Worm (Caenorhabditis elegans) whole organism, L1 larva: ENCODE data around the gene Y4C6B.1.

Experiments
- C04F5.9 ChIP-seq: sonication (generic microtip); optimal IDR thresholded peaks from 2 replicates; lab custom pipeline; 2016; ENCODE audit warnings: missing genetic modification characterization, missing compliant biosample characterization
- C16A3.4 ChIP-seq: fragments of 150-350 bp; optimal IDR thresholded peaks from 2 replicates; lab custom pipeline; 2014; ENCODE audit warnings: missing biosample characterization, missing genetic modification characterization
- C34B4.2 ChIP-seq: sonication (generic microtip); optimal IDR thresholded peaks from 2 replicates; lab custom pipeline; 2017; ENCODE audit warnings: mild to moderate bottlenecking, missing genetic modification characterization, missing compliant biosample characterization
- Y116A8C.19 ChIP-seq: sonication (generic microtip); optimal IDR thresholded peaks from 2 replicates; lab custom pipeline; 2016; ENCODE audit warnings: missing compliant biosample characterization, missing genetic modification characterization, borderline replicate concordance
- aha-1 ChIP-seq: fragments of 150-350 bp; optimal IDR thresholded peaks from 2 replicates; lab custom pipeline; 2014; ENCODE audit warnings: missing biosample characterization, missing genetic modification characterization
- ama-1 ChIP-seq: fragments of 150-350 bp; optimal IDR thresholded peaks from 2 replicates; lab custom pipeline; 2014
- blmp-1 ChIP-seq: fragments of 150-350 bp; optimal IDR thresholded peaks from 2 replicates; lab custom pipeline; 2014; ENCODE audit warnings: missing biosample characterization, missing genetic modification characterization
- ceh-63 ChIP-seq: fragments of 200-800 bp; sonication (Bioruptor generic); optimal IDR thresholded peaks from 2 replicates; lab custom pipeline; 2018; ENCODE audit warnings: mild to moderate bottlenecking, missing genetic modification characterization, missing compliant biosample characterization
- ceh-82 ChIP-seq, 3 experiments: fragments of 150-350 bp in 1 of 3; sonication (generic microtip) in 2 of 3; optimal IDR thresholded peaks; 2 replicates each; lab custom pipeline; 2014 to 2017; ENCODE audit warnings: missing biosample characterization in 3 of 3, missing genetic modification characterization in 3 of 3
- ceh-90 ChIP-seq: sonication (generic microtip); optimal IDR thresholded peaks from 2 replicates; lab custom pipeline; 2016; ENCODE audit warnings: missing genetic modification characterization, missing compliant biosample characterization
- dpl-1 ChIP-seq, 3 experiments: fragments of 150-350 bp in 2 of 3; sonication (generic microtip) in 1 of 3; optimal IDR thresholded peaks; 2 replicates each; lab custom pipeline; 2014 to 2017; ENCODE audit warnings: missing biosample characterization in 3 of 3, missing genetic modification characterization in 3 of 3, missing genetic modification reagents in 3 of 3
- dsc-1 ChIP-seq: sonication (generic microtip); optimal IDR thresholded peaks from 2 replicates; lab custom pipeline; 2016; ENCODE audit warnings: mild to moderate bottlenecking, missing genetic modification characterization, missing compliant biosample characterization
- efl-1 ChIP-seq, 4 experiments: fragments of 150-350 bp; optimal IDR thresholded peaks in 3 of 4; peaks in 1 of 4; 1 replicate in 1 of 4; 2 replicates in 3 of 4; lab custom pipeline; 2014; ENCODE audit warnings: missing biosample characterization in 2 of 4, missing genetic modification characterization in 2 of 4, missing genetic modification reagents in 2 of 4
- efl-3 ChIP-seq: fragments of 200-800 bp; sonication (Bioruptor generic); optimal IDR thresholded peaks from 2 replicates; lab custom pipeline; 2018; ENCODE audit warnings: mild to moderate bottlenecking, missing genetic modification characterization, missing compliant biosample characterization
- ets-5 ChIP-seq: fragments of 200-800 bp; sonication (Bioruptor generic); IDR thresholded peaks from 2 replicates; pipeline ENCODE4 v1.3.6; 2022; ENCODE audit warnings: missing genetic modification characterization, missing compliant biosample characterization
- fkh-10 ChIP-seq: sonication (generic microtip); optimal IDR thresholded peaks from 2 replicates; lab custom pipeline; 2017; ENCODE audit warnings: missing biosample characterization, missing genetic modification reagents, missing genetic modification characterization
- fkh-8 ChIP-seq: sonication (generic microtip); optimal IDR thresholded peaks from 2 replicates; lab custom pipeline; 2016; ENCODE audit warnings: mild to moderate bottlenecking, missing genetic modification characterization, missing compliant biosample characterization
- fos-1 ChIP-seq: fragments of 150-350 bp; optimal IDR thresholded peaks from 2 replicates; lab custom pipeline; 2014; ENCODE audit warnings: missing biosample characterization, missing genetic modification characterization
- grh-1 ChIP-seq: fragments of 200-800 bp; sonication (Bioruptor generic); IDR thresholded peaks from 2 replicates; pipeline ENCODE4 v1.3.6; 2022; ENCODE audit warnings: missing genetic modification reagents, missing genetic modification characterization, missing compliant biosample characterization
- hlh-4 ChIP-seq: sonication (generic microtip); optimal IDR thresholded peaks from 2 replicates; lab custom pipeline; 2016; ENCODE audit warnings: mild to moderate bottlenecking, missing genetic modification characterization, missing compliant biosample characterization
- irx-1 ChIP-seq: sonication (generic microtip); optimal IDR thresholded peaks from 2 replicates; lab custom pipeline; 2016; ENCODE audit warnings: missing genetic modification characterization, missing compliant biosample characterization
- isw-1 ChIP-seq: fragments of 200-800 bp; sonication (Bioruptor generic); IDR thresholded peaks from 2 replicates; pipeline ENCODE4 v1.3.6; 2022; ENCODE audit warnings: missing genetic modification characterization, missing compliant biosample characterization
- jun-1 ChIP-seq: fragments of 150-350 bp; optimal IDR thresholded peaks from 2 replicates; lab custom pipeline; 2014; ENCODE audit warnings: missing biosample characterization, missing genetic modification reagents, missing genetic modification characterization
- lin-13 ChIP-seq: fragments of 150-350 bp; optimal IDR thresholded peaks from 2 replicates; lab custom pipeline; 2014; ENCODE audit warnings: missing biosample characterization, missing genetic modification reagents, missing genetic modification characterization
- lin-14 ChIP-seq: fragments of 200-800 bp; sonication (Bioruptor generic); optimal IDR thresholded peaks from 2 replicates; lab custom pipeline; 2018; ENCODE audit warnings: mild to moderate bottlenecking, missing genetic modification characterization, moderate library complexity, missing compliant biosample characterization
- lin-35 ChIP-seq, 2 experiments: fragments of 150-350 bp; optimal IDR thresholded peaks; 2 replicates each; lab custom pipeline; 2014; ENCODE audit warnings: missing biosample characterization in 2 of 2, missing genetic modification characterization in 2 of 2, missing genetic modification reagents in 2 of 2
- lir-3 ChIP-seq: sonication (generic microtip); optimal IDR thresholded peaks from 2 replicates; lab custom pipeline; 2016; ENCODE audit warnings: mild to moderate bottlenecking, missing genetic modification characterization, moderate library complexity, missing compliant biosample characterization; ENCODE audit not compliant: poor library complexity
- lsy-2 ChIP-seq, 2 experiments: fragments of 150-350 bp; optimal IDR thresholded peaks; 2 replicates each; lab custom pipeline; 2014; ENCODE audit warnings: missing biosample characterization in 2 of 2, missing genetic modification characterization in 2 of 2
- mdl-1 ChIP-seq, 2 experiments: fragments of 150-350 bp; optimal IDR thresholded peaks; 2 replicates each; lab custom pipeline; 2014 to 2017; ENCODE audit warnings: missing biosample characterization in 2 of 2, missing genetic modification characterization in 2 of 2, inconsistent platforms in 1 of 2
- mef-2 ChIP-seq: fragments of 150-350 bp; optimal IDR thresholded peaks from 2 replicates; lab custom pipeline; 2014; ENCODE audit warnings: missing biosample characterization, missing genetic modification characterization
- mep-1 ChIP-seq: fragments of 150-350 bp; optimal IDR thresholded peaks from 2 replicates; lab custom pipeline; 2014; ENCODE audit warnings: missing biosample characterization, missing genetic modification characterization
- nhr-19 ChIP-seq: fragments of 200-800 bp; sonication (Bioruptor generic); conservative IDR thresholded peaks from 2 replicates; pipeline ENCODE4 v1.3.6; 2022; ENCODE audit warnings: missing genetic modification characterization, missing compliant biosample characterization
- nhr-237 ChIP-seq: fragments of 150-350 bp; optimal IDR thresholded peaks from 2 replicates; lab custom pipeline; 2014; ENCODE audit warnings: missing biosample characterization, missing genetic modification characterization
- nhr-47 ChIP-seq: sonication (generic microtip); optimal IDR thresholded peaks from 2 replicates; lab custom pipeline; 2016; ENCODE audit warnings: mild to moderate bottlenecking, missing genetic modification characterization, moderate library complexity, missing compliant biosample characterization
- nhr-71 ChIP-seq: sonication (generic microtip); optimal IDR thresholded peaks from 2 replicates; lab custom pipeline; 2016; ENCODE audit warnings: mild to moderate bottlenecking, missing genetic modification characterization, moderate library complexity, missing compliant biosample characterization
- nhr-76 ChIP-seq: sonication (generic microtip); optimal IDR thresholded peaks from 2 replicates; lab custom pipeline; 2017; ENCODE audit warnings: missing biosample characterization, missing genetic modification characterization
- nhr-84 ChIP-seq: sonication (generic microtip); optimal IDR thresholded peaks from 2 replicates; lab custom pipeline; 2017; ENCODE audit warnings: missing biosample characterization, missing genetic modification characterization
- nhr-90 ChIP-seq: sonication (generic microtip); optimal IDR thresholded peaks from 2 replicates; lab custom pipeline; 2016; ENCODE audit warnings: mild to moderate bottlenecking, missing genetic modification characterization, missing compliant biosample characterization; ENCODE audit not compliant: poor library complexity
- rnt-1 ChIP-seq: sonication (generic microtip); optimal IDR thresholded peaks from 2 replicates; lab custom pipeline; 2016; ENCODE audit warnings: mild to moderate bottlenecking, missing genetic modification characterization, moderate library complexity, missing compliant biosample characterization
- skn-1 ChIP-seq: fragments of 150-350 bp; optimal IDR thresholded peaks from 2 replicates; lab custom pipeline; 2014; ENCODE audit warnings: missing biosample characterization, missing genetic modification characterization
- snpc-4 ChIP-seq: fragments of 150-350 bp; optimal IDR thresholded peaks from 2 replicates; lab custom pipeline; 2014; ENCODE audit warnings: missing biosample characterization, missing genetic modification characterization
- snu-23 ChIP-seq: sonication (generic microtip); optimal IDR thresholded peaks from 2 replicates; lab custom pipeline; 2016; ENCODE audit warnings: missing genetic modification characterization, missing compliant biosample characterization
- sox-4 ChIP-seq: sonication (generic microtip); optimal IDR thresholded peaks from 2 replicates; lab custom pipeline; 2016; ENCODE audit warnings: missing genetic modification characterization, missing compliant biosample characterization
- sptf-1 ChIP-seq: fragments of 150-350 bp; optimal IDR thresholded peaks from 2 replicates; lab custom pipeline; 2014; ENCODE audit warnings: missing biosample characterization, missing genetic modification characterization
- tbx-2 ChIP-seq: sonication (generic microtip); optimal IDR thresholded peaks from 2 replicates; lab custom pipeline; 2016; ENCODE audit warnings: missing genetic modification characterization, missing compliant biosample characterization
- tlp-1 ChIP-seq: fragments of 150-350 bp; optimal IDR thresholded peaks from 2 replicates; lab custom pipeline; 2014; ENCODE audit warnings: missing biosample characterization, missing genetic modification characterization
- unc-130 ChIP-seq: fragments of 150-350 bp; optimal IDR thresholded peaks from 2 replicates; lab custom pipeline; 2017; ENCODE audit warnings: missing biosample characterization, missing genetic modification characterization, inconsistent platforms
- unc-62 ChIP-seq: fragments of 150-350 bp; optimal IDR thresholded peaks from 2 replicates; lab custom pipeline; 2014; ENCODE audit warnings: missing biosample characterization, missing genetic modification reagents, missing genetic modification characterization
- unc-98 ChIP-seq: fragments of 200-800 bp; sonication (Bioruptor generic); IDR thresholded peaks from 2 replicates; pipeline ENCODE4 v1.3.6; 2022; ENCODE audit warnings: missing genetic modification characterization, missing compliant biosample characterization
- vab-15 ChIP-seq: sonication (generic microtip); optimal IDR thresholded peaks from 2 replicates; lab custom pipeline; 2017; ENCODE audit warnings: missing genotype, mild to moderate bottlenecking, missing genetic modification characterization, missing compliant biosample characterization
- xbp-1 ChIP-seq: sonication (generic microtip); optimal IDR thresholded peaks from 2 replicates; lab custom pipeline; 2016; ENCODE audit warnings: missing genetic modification characterization, missing compliant biosample characterization
- ztf-11 ChIP-seq, 2 experiments: sonication (generic microtip); optimal IDR thresholded peaks; 2 replicates each; lab custom pipeline; 2016 to 2017; ENCODE audit warnings: missing genetic modification characterization in 2 of 2, missing biosample characterization in 1 of 2, missing compliant biosample characterization in 1 of 2
- ztf-4 ChIP-seq: fragments of 150-350 bp; optimal IDR thresholded peaks from 2 replicates; lab custom pipeline; 2014; ENCODE audit warnings: missing biosample characterization, missing genetic modification characterization

The Y4C6B.1 gene

DNA sequence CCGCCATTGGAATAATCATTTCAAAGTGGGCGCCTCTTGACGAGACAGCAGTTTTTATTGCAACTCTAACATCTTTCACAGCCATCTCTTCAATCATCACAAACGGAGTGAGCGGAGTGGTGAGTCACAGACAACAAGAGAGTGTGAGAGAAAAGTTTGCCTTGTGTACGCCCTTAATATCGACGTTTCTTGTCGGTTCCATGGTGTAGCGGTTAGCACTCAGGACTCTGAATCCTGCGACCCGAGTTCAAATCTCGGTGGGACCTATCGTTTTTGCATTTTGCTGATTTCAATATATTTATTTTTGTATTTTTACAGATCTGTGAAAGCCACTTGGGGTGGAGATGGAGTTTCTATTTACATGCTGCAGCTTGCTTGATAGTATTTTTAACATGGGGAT, 19.8 kb upstream of the Y4C6B.1 start:
- TF ChIP-seq nhr-237 (tag; lab: Kevin White, UChicago) (peak; percentile 20), xbp-1 (tag; lab: Kevin White, UChicago) (peak; percentile 50), mef-2 (tag; lab: Kevin White, UChicago) (no peak), skn-1 (peak; percentile 33), tlp-1 (tag; lab: Kevin White, UChicago) (no peak), fkh-8 (no peak), Y116A8C.19 (no peak), nhr-19 (GFP tag; lab: Robert Waterston, UW) (peak; percentile 65), efl-3 (GFP tag; lab: Kevin White, UChicago) (no peak), C04F5.9 (tag; lab: Kevin White, UChicago) (no peak), unc-98 (GFP tag; lab: Robert Waterston, UW) (no peak), unc-62 (GFP tag; lab: Kevin White, UChicago) (no peak), ets-5 (GFP tag; lab: Robert Waterston, UW) (no peak), vab-15 (peak; percentile 13), ceh-63 (GFP tag; lab: Kevin White, UChicago) (no peak), tbx-2 (tag; lab: Kevin White, UChicago) (peak; percentile 50), lsy-2 (tag; optimal IDR thresholded peaks at IDR 0.05; lab: Kevin White, UChicago) (peak; percentile 26 to 74), ceh-90 (tag; lab: Kevin White, UChicago) (no peak), C34B4.2 (tag; lab: Kevin White, UChicago) (no peak), ztf-11 (tag; optimal IDR thresholded peaks at IDR 0.05; lab: Kevin White, UChicago) (no peak), ama-1 (lab: Kevin White, UChicago) (no peak), ztf-4 (no peak), isw-1 (GFP tag; lab: Robert Waterston, UW) (peak; percentile 36), lin-13 (GFP tag; lab: Kevin White, UChicago) (peak; percentile 32), irx-1 (peak; percentile 50), aha-1 (tag; lab: Kevin White, UChicago) (no peak), efl-1 (optimal IDR thresholded peaks at IDR 0.05; lab: Kevin White, UChicago) (peak; percentile 43 to 63), efl-1 (GFP tag; optimal IDR thresholded peaks at IDR 0.05 in 1 of 2; lab: Kevin White, UChicago) (peak; percentile 49 to 95), nhr-90 (tag; lab: Kevin White, UChicago) (peak; percentile 70), sox-4 (tag; lab: Kevin White, UChicago) (no peak), dsc-1 (tag; lab: Kevin White, UChicago) (peak; percentile 56), nhr-84 (tag; lab: Kevin White, UChicago) (no peak), snu-23 (GFP tag; lab: Kevin White, UChicago) (peak; percentile 82), fkh-10 (GFP tag; lab: Kevin White, UChicago) (peak; percentile 55), blmp-1 (tag; lab: Kevin White, UChicago) (peak; percentile 23), ceh-82 (tag; optimal IDR thresholded peaks at IDR 0.05; lab: Kevin White, UChicago) (peak; percentile 31 to 69 (median 57)), dpl-1 (GFP tag; optimal IDR thresholded peaks at IDR 0.05; lab: Kevin White, UChicago) (peak; percentile 9 to 52 (median 38)), fos-1 (tag; lab: Kevin White, UChicago) (peak; percentile 80), unc-130 (tag; lab: Kevin White, UChicago) (peak; percentile 55), lin-35 (GFP tag; optimal IDR thresholded peaks at IDR 0.05; lab: Kevin White, UChicago) (peak; percentile 55 to 74), lin-14 (GFP tag; lab: Kevin White, UChicago) (peak; percentile 75), sptf-1 (tag; lab: Kevin White, UChicago) (no peak), jun-1 (tag; lab: Kevin White, UChicago) (peak; percentile 14), lir-3 (tag; lab: Kevin White, UChicago) (no peak), nhr-47 (peak; percentile 79), mep-1 (peak; percentile 50), rnt-1 (tag; lab: Kevin White, UChicago) (no peak), snpc-4 (peak; percentile 56), hlh-4 (tag; lab: Kevin White, UChicago) (no peak), nhr-71 (tag; lab: Kevin White, UChicago) (peak; percentile 69), nhr-76 (tag; lab: Kevin White, UChicago) (no peak), grh-1 (GFP tag; lab: Robert Waterston, UW) (no peak), C16A3.4 (tag; lab: Kevin White, UChicago) (peak; percentile 64), mdl-1 (tag; optimal IDR thresholded peaks at IDR 0.05; lab: Kevin White, UChicago) (peak in 1 of 2 experiments; percentile 51)
